Worm (Caenorhabditis elegans) whole organism, L4 larva: ENCODE measurements around the gene txdc-12.2.

Source experiments
- hlh-11 ChIP-seq: fragments of 200-800 bp; sonication (Bioruptor generic); optimal IDR thresholded peaks from 2 replicates; lab custom pipeline; 2018; ENCODE audit warnings: mild to moderate bottlenecking, missing genetic modification characterization, missing compliant biosample characterization
- mdt-29 ChIP-seq: fragments of 200-800 bp; sonication (Bioruptor generic); IDR thresholded peaks from 2 replicates; pipeline ENCODE4 v1.3.6; 2022; ENCODE audit warnings: missing genetic modification reagents, missing genetic modification characterization, missing compliant biosample characterization
- nhr-237 ChIP-seq: sonication (generic microtip); optimal IDR thresholded peaks from 2 replicates; lab custom pipeline; 2017; ENCODE audit warnings: missing biosample characterization, missing genetic modification characterization
- unc-130 ChIP-seq: sonication (generic microtip); optimal IDR thresholded peaks from 2 replicates; lab custom pipeline; 2016; ENCODE audit warnings: missing genetic modification reagents, missing genetic modification characterization, missing compliant biosample characterization

- TF ChIP-seq mdt-29 (no peak), hlh-11 (tag; lab: Kevin White, UChicago) (no peak), nhr-237 (no peak), unc-130 (no peak)
Observed at ce11 chrX:2045603-2046002, 28.6 kb upstream of the txdc-12.2 start.
